Fruit fly (Drosophila melanogaster): ENCODE results near the gene mew.

The mew gene

DNA sequence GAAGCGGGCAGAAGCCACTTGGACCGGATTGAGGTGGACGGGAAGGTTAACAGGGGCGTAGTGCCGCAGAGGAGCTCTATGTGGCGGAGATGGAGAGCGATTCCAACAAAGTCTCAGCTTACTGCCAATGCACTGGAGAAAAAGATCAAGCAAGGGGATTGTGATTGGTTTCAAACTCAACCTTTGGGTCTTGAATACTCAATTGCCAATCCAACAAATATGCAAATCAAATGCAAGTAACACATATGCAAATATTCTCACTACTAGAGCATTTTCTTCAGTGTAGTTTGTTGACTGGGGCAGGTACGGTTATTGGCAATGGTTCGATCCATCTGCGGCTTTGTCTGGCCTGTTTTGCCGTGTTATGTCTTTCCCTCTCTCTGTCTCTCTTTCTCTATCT lies 7.0 kb downstream of the mew start (continued):
- TF ChIP-seq Dad (GFP tag; optimal IDR thresholded peaks at IDR 0.05) = peak; percentile 82
- TF ChIP-seq insv (GFP tag; optimal IDR thresholded peaks at IDR 0.05) = no peak
- peak; percentile 37 for TF ChIP-seq CG16815 (GFP tag; optimal IDR thresholded peaks at IDR 0.05)
- peak; percentile 34 for TF ChIP-seq CG18476 (GFP tag; optimal IDR thresholded peaks at IDR 0.05)
- peak; percentile 67 for TF ChIP-seq ranshi (GFP tag; IDR thresholded peaks at IDR 0.05)
- TF ChIP-seq CG17802 (tag; optimal IDR thresholded peaks at IDR 0.05) = peak; percentile 46
- peak; percentile 37 for TF ChIP-seq CTCF (GFP tag; optimal IDR thresholded peaks at IDR 0.05)
- peak; percentile 93 for TF ChIP-seq vvl (GFP tag; IDR thresholded peaks at IDR 0.05)
- peak; percentile 75 for TF ChIP-seq CG1792 (GFP tag; optimal IDR thresholded peaks at IDR 0.05)
- TF ChIP-seq eyg (GFP tag; optimal IDR thresholded peaks at IDR 0.05) = peak; percentile 70
- TF ChIP-seq CG6813 (GFP tag; optimal IDR thresholded peaks at IDR 0.05) = peak; percentile 67
- TF ChIP-seq hkb (optimal IDR thresholded peaks at IDR 0.05) = no peak
- TF ChIP-seq hkb (GFP tag; IDR thresholded peaks at IDR 0.05) = peak; percentile 75
- no peak for TF ChIP-seq sc (optimal IDR thresholded peaks at IDR 0.05)
- peak; percentile 47 for TF ChIP-seq sc (GFP tag; optimal IDR thresholded peaks at IDR 0.05)
- no peak for TF ChIP-seq twi (tag; optimal IDR thresholded peaks at IDR 0.05)
- no peak for TF ChIP-seq Stat92E (GFP tag; optimal IDR thresholded peaks at IDR 0.05)
- TF ChIP-seq Fer3 (tag; optimal IDR thresholded peaks at IDR 0.05) = peak; percentile 67
- TF ChIP-seq crc (GFP tag; optimal IDR thresholded peaks at IDR 0.05) = peak; percentile 63
- TF ChIP-seq chinmo (GFP tag; IDR thresholded peaks at IDR 0.05; ENCODE audit: partially characterized antibody) = no peak
- TF ChIP-seq Six4 (GFP tag; optimal IDR thresholded peaks at IDR 0.05) = peak; percentile 70
- peak; percentile 72 for TF ChIP-seq phol (tag; optimal IDR thresholded peaks at IDR 0.05)
- TF ChIP-seq CG18599 (GFP tag; optimal IDR thresholded peaks at IDR 0.05) = peak; percentile 86
- peak; percentile 73; the same call in 1 of the 3 replicates for TF ChIP-seq CG6175 (GFP tag; IDR thresholded peaks at IDR 0.05)
- no peak for TF ChIP-seq CG7963 (GFP tag; IDR thresholded peaks at IDR 0.05; ENCODE audit: partially characterized antibody)
- TF ChIP-seq her (GFP tag; optimal IDR thresholded peaks at IDR 0.05) = peak; percentile 85
- TF ChIP-seq kni (GFP tag; optimal IDR thresholded peaks at IDR 0.05) = peak; percentile 4
- peak; percentile 48 for TF ChIP-seq fd3F (GFP tag; optimal IDR thresholded peaks at IDR 0.05)
- TF ChIP-seq wor (GFP tag; IDR thresholded peaks at IDR 0.05) = peak; percentile 53
- TF ChIP-seq Atf3 (GFP tag; optimal IDR thresholded peaks at IDR 0.05) = peak; percentile 63

DNA sequence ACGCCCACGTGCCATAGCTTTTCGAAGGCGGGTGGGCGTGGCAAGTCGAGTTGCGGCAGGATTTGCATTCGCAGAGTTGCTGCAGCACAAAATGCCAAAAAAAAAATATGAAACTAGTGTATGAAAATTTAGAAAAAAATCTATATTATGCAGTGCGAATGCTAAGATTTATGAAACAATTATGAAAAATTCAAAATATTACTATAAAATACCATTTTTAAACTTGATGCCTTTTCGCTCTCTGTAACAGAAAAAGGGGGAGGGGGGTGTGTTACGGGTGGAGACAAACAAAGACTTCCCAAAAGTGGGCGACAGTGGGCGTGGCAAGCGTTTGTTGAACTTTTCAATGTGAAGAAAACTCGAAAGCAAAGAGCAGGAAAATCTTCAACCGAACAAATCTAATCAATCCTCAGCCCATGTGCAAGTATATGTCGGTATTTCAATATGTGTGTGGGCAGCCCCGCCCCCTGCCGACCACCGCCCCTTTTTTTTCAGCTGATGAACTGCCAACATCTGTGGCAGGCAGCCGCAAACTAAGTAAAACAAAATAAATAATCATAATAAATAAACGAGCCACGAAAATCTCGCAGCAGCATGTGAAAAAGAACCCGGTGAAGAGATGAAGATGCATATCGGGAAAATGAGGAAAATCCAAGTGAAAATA lies 8.4 kb downstream of the mew start:
- TF ChIP-seq Max (GFP tag; optimal IDR thresholded peaks at IDR 0.05) (no peak), Ssrp (tag; optimal IDR thresholded peaks at IDR 0.05) (peak; percentile 35), CTCF (GFP tag; optimal IDR thresholded peaks at IDR 0.05) (no peak), pb (GFP tag; optimal IDR thresholded peaks at IDR 0.05) (no peak), CG7786 (GFP tag; optimal IDR thresholded peaks at IDR 0.05) (no peak), HLH54F (GFP tag; optimal IDR thresholded peaks at IDR 0.05) (no peak), mam (GFP tag; optimal IDR thresholded peaks at IDR 0.05) (no peak), disco-r (GFP tag; optimal IDR thresholded peaks at IDR 0.05) (no peak), CG13296 (GFP tag; optimal IDR thresholded peaks at IDR 0.05) (no peak), CG1024 (GFP tag; IDR thresholded peaks at IDR 0.05) (no peak), zen (tag; optimal IDR thresholded peaks at IDR 0.05) (no peak), CG14710 (tag; optimal IDR thresholded peaks at IDR 0.05) (peak; percentile 4), Fer1 (GFP tag; optimal IDR thresholded peaks at IDR 0.05) (no peak), CG3847 (GFP tag; IDR thresholded peaks at IDR 0.05) (no peak), aop (GFP tag; IDR thresholded peaks at IDR 0.05) (no peak), bsh (GFP tag; optimal IDR thresholded peaks at IDR 0.05) (peak in 1 of 2 experiments; percentile 51), pzg (GFP tag; optimal IDR thresholded peaks at IDR 0.05) (no peak), CG17361 (GFP tag; IDR thresholded peaks at IDR 0.05) (no peak), nau (GFP tag; optimal IDR thresholded peaks at IDR 0.05) (peak; percentile 1), fd64A (GFP tag; optimal IDR thresholded peaks at IDR 0.05) (no peak), ftz-f1 (GFP tag; optimal IDR thresholded peaks at IDR 0.05) (no peak), Ada2b (GFP tag; IDR thresholded peaks at IDR 0.05) (no peak), CG30431 (GFP tag; optimal IDR thresholded peaks at IDR 0.05) (no peak)
